Fruit fly (Drosophila melanogaster) ovary, adult (tissue): ENCODE data around the gene CG18628.

ENCODE experiments used
- CG17801 ChIP-seq: fragments of 200-800 bp; optimal IDR thresholded peaks from 2 replicates; lab custom pipeline; 2019; ENCODE audit warnings: missing biosample characterization, mild to moderate bottlenecking, missing genetic modification characterization, moderate library complexity; ENCODE audit not compliant: partially characterized antibody

The CG18628 gene

dm6 chr3L:10686625-10687024 is 47.1 kb downstream of the CG18628 start:
- no peak for TF ChIP-seq CG17801 (GFP tag; lab: Kevin White, UChicago)
